Worm (Caenorhabditis elegans): ENCODE measurements around the gene C10A4.7.

C10A4.7 gene

ce11 chrX:7409030-7409429 lies 6.3 kb downstream of the C10A4.7 start:
- TF ChIP-seq elt-3 (tag; optimal IDR thresholded peaks at IDR 0.05) (no peak), ztf-11 (tag; optimal IDR thresholded peaks at IDR 0.05) (no peak), ceh-16 (tag; optimal IDR thresholded peaks at IDR 0.05) (no peak), elt-1 (tag; optimal IDR thresholded peaks at IDR 0.05) (no peak), unc-62 (GFP tag; optimal IDR thresholded peaks at IDR 0.05) (no peak), skn-1 (tag; optimal IDR thresholded peaks at IDR 0.05) (no peak), ama-1 (optimal IDR thresholded peaks at IDR 0.05) (no peak), egl-5 (tag; optimal IDR thresholded peaks at IDR 0.05) (no peak), nhr-11 (tag; optimal IDR thresholded peaks at IDR 0.05) (no peak), snpc-4 (tag; optimal IDR thresholded peaks at IDR 0.05) (no peak), tbx-2 (tag; optimal IDR thresholded peaks at IDR 0.05) (no peak), lin-39 (tag; optimal IDR thresholded peaks at IDR 0.05) (no peak), nhr-25 (tag; optimal IDR thresholded peaks at IDR 0.05) (no peak)

- TF ChIP-seq nhr-28 (tag; optimal IDR thresholded peaks at IDR 0.05) (no peak), nhr-76 (tag; optimal IDR thresholded peaks at IDR 0.05) (no peak), unc-62 (GFP tag; optimal IDR thresholded peaks at IDR 0.05) (no peak), sea-2 (GFP tag; optimal IDR thresholded peaks at IDR 0.05) (no peak), pqm-1 (tag; optimal IDR thresholded peaks at IDR 0.05) (no peak), egl-27 (tag; optimal IDR thresholded peaks at IDR 0.05) (no peak), ceh-28 (tag; optimal IDR thresholded peaks at IDR 0.05) (no peak), zag-1 (tag; optimal IDR thresholded peaks at IDR 0.05) (no peak), nhr-77 (tag; optimal IDR thresholded peaks at IDR 0.05) (no peak), ceh-16 (tag; optimal IDR thresholded peaks at IDR 0.05) (no peak), fkh-2 (tag; optimal IDR thresholded peaks at IDR 0.05) (no peak), lin-39 (tag; optimal IDR thresholded peaks at IDR 0.05) (no peak), nhr-43 (tag; optimal IDR thresholded peaks at IDR 0.05; ENCODE audit: poor library complexity, severe bottlenecking) (no peak), ceh-82 (tag; optimal IDR thresholded peaks at IDR 0.05) (no peak), fkh-10 (GFP tag; optimal IDR thresholded peaks at IDR 0.05) (no peak), pha-4 (tag; optimal IDR thresholded peaks at IDR 0.05) (no peak), egl-5 (tag; optimal IDR thresholded peaks at IDR 0.05) (no peak), nhr-12 (tag; optimal IDR thresholded peaks at IDR 0.05) (no peak)
These were observed 7.6 kb downstream of the C10A4.7 start for ce11 chrX:7407749-7408148.

ce11 chrX:7405393-7405792 lies 9.9 kb downstream of the C10A4.7 start, which contains the start of gene C10A4.3:
C10A4.3 (plus strand) TSS chrX:7405693.
- TF ChIP-seq zag-1 (tag; optimal IDR thresholded peaks at IDR 0.05), result no peak

- TF ChIP-seq nhr-12 (tag; optimal IDR thresholded peaks at IDR 0.05), result no peak
- no peak for TF ChIP-seq ZK546.5 (tag; optimal IDR thresholded peaks at IDR 0.05)
- TF ChIP-seq ztf-4 (tag; optimal IDR thresholded peaks at IDR 0.05), result no peak
- TF ChIP-seq lsy-12 (tag; optimal IDR thresholded peaks at IDR 0.05), result no peak
- TF ChIP-seq fkh-10 (GFP tag; optimal IDR thresholded peaks at IDR 0.05), result no peak
- no peak for TF ChIP-seq nhr-237 (tag; optimal IDR thresholded peaks at IDR 0.05)
- no peak for TF ChIP-seq jun-1 (tag; optimal IDR thresholded peaks at IDR 0.05)
- TF ChIP-seq nhr-23 (tag; optimal IDR thresholded peaks at IDR 0.05), result no peak
- TF ChIP-seq aly-2 (tag; optimal IDR thresholded peaks at IDR 0.05), result no peak
- TF ChIP-seq lin-15B (tag; optimal IDR thresholded peaks at IDR 0.05), result no peak
These were observed 10.8 kb downstream of the C10A4.7 start for ce11 chrX:7404551-7404950.

ce11 chrX:7400788-7401187 lies 14.5 kb downstream of the C10A4.7 start, which contains the start of gene C10A4.4:
C10A4.4 (plus strand) TSS chrX:7401088.
- TF ChIP-seq nhr-23 (tag; optimal IDR thresholded peaks at IDR 0.05), result no peak
- no peak for TF ChIP-seq eor-1 (tag; optimal IDR thresholded peaks at IDR 0.05)
- no peak for TF ChIP-seq ceh-82 (tag; optimal IDR thresholded peaks at IDR 0.05)
- no peak for TF ChIP-seq egl-5 (tag; optimal IDR thresholded peaks at IDR 0.05)
- TF ChIP-seq elt-2 (tag; optimal IDR thresholded peaks at IDR 0.05), result no peak
- TF ChIP-seq nhr-76 (tag; optimal IDR thresholded peaks at IDR 0.05), result no peak
- TF ChIP-seq fos-1 (tag; optimal IDR thresholded peaks at IDR 0.05), result no peak
- TF ChIP-seq aly-2 (tag; optimal IDR thresholded peaks at IDR 0.05), result no peak
- TF ChIP-seq nhr-25 (tag; optimal IDR thresholded peaks at IDR 0.05), result no peak
- no peak for TF ChIP-seq unc-39 (tag; optimal IDR thresholded peaks at IDR 0.05)
- no peak for TF ChIP-seq ceh-9 (tag; optimal IDR thresholded peaks at IDR 0.05)
- no peak for TF ChIP-seq nhr-77 (tag; optimal IDR thresholded peaks at IDR 0.05)
- no peak for TF ChIP-seq sea-2 (GFP tag; optimal IDR thresholded peaks at IDR 0.05)

Measured in whole organism, L3 larva.